Fruit fly (Drosophila melanogaster) whole organism, embryonic: Measurements from ENCODE around the gene CG3335.

Source experiments
- Ada2b ChIP-seq: fragments of 200-800 bp; sonication (Bioruptor generic); IDR thresholded peaks from 2 replicates; pipeline ENCODE4 v1.3.6; 2022; ENCODE audit warnings: missing biosample characterization, missing genetic modification characterization
- B-H1 ChIP-seq: fragments of 200-800 bp; sonication (Bioruptor generic); IDR thresholded peaks from 3 replicates; pipeline ENCODE4 v1.3.6; 2022; ENCODE audit warnings: missing biosample characterization, missing genetic modification characterization
- BtbVII ChIP-seq: fragments of 200-800 bp; sonication (Bioruptor generic); optimal IDR thresholded peaks from 3 replicates; lab custom pipeline; 2017; ENCODE audit warnings: missing biosample characterization, mild to moderate bottlenecking, missing genetic modification characterization
- CG10959 ChIP-seq: fragments of 200-800 bp; sonication (Bioruptor generic); IDR thresholded peaks from 2 replicates; pipeline ENCODE4 v1.3.6; 2022; ENCODE audit warnings: missing biosample characterization, missing genetic modification characterization
- CG12071 ChIP-seq: fragments of 200-800 bp; sonication (Bioruptor generic); optimal IDR thresholded peaks from 3 replicates; lab custom pipeline; 2018; ENCODE audit warnings: missing biosample characterization, mild to moderate bottlenecking, missing genetic modification characterization
- CG14014 ChIP-seq: fragments of 200-800 bp; sonication (Bioruptor generic); IDR thresholded peaks from 2 replicates; pipeline ENCODE4 v1.3.6; 2022; ENCODE audit warnings: missing biosample characterization, missing genetic modification characterization
- CG14710 ChIP-seq: fragments of 200-800 bp; sonication (Bioruptor generic); optimal IDR thresholded peaks from 3 replicates; lab custom pipeline; 2019; ENCODE audit warnings: missing biosample characterization, mild to moderate bottlenecking, missing genetic modification characterization, moderate library complexity
- CG15479 ChIP-seq: fragments of 200-800 bp; sonication (Bioruptor generic); optimal IDR thresholded peaks from 3 replicates; lab custom pipeline; 2019; ENCODE audit warnings: missing biosample characterization, mild to moderate bottlenecking, missing genetic modification characterization, moderate library complexity
- CG2678 ChIP-seq: fragments of 200-800 bp; sonication (Bioruptor generic); optimal IDR thresholded peaks from 3 replicates; lab custom pipeline; 2019; ENCODE audit warnings: missing biosample characterization, mild to moderate bottlenecking, missing genetic modification characterization, moderate library complexity
- CG2712 ChIP-seq: fragments of 200-800 bp; optimal IDR thresholded peaks from 3 replicates; lab custom pipeline; 2019; ENCODE audit warnings: missing biosample characterization, mild to moderate bottlenecking, missing genetic modification characterization, moderate library complexity
- CG2875 ChIP-seq: fragments of 200-800 bp; sonication (Bioruptor generic); optimal IDR thresholded peaks from 2 replicates; lab custom pipeline; 2017; ENCODE audit warnings: missing biosample characterization, mild to moderate bottlenecking, missing genetic modification characterization, missing genetic modification reagents
- CG32767 ChIP-seq: fragments of 200-800 bp; sonication (Bioruptor generic); IDR thresholded peaks from 2 replicates; pipeline ENCODE4 v1.3.6; 2022; ENCODE audit warnings: missing biosample characterization, missing genetic modification characterization
- CG6765 ChIP-seq: fragments of 200-800 bp; sonication (Bioruptor generic); optimal IDR thresholded peaks from 3 replicates; lab custom pipeline; 2017; ENCODE audit warnings: missing biosample characterization, mild to moderate bottlenecking, missing genetic modification characterization
- CG6813 ChIP-seq: fragments of 200-800 bp; sonication (Bioruptor generic); optimal IDR thresholded peaks from 2 replicates; lab custom pipeline; 2017; ENCODE audit warnings: missing biosample characterization, missing genetic modification characterization, mild to moderate bottlenecking, moderate library complexity, missing genetic modification reagents
- CG9215 ChIP-seq: fragments of 200-800 bp; sonication (Bioruptor generic); IDR thresholded peaks from 2 replicates; pipeline ENCODE4 v1.3.6; 2022; ENCODE audit warnings: missing biosample characterization, missing genetic modification characterization
- CG9727 ChIP-seq: fragments of 200-800 bp; sonication (Bioruptor generic); optimal IDR thresholded peaks from 3 replicates; lab custom pipeline; 2017; ENCODE audit warnings: missing biosample characterization, mild to moderate bottlenecking, missing genetic modification characterization
- Camta ChIP-seq: fragments of 200-800 bp; sonication (Bioruptor generic); optimal IDR thresholded peaks from 2 replicates; lab custom pipeline; 2016; ENCODE audit warnings: missing biosample characterization, missing genetic modification characterization
- Deaf1 ChIP-seq: fragments of 200-800 bp; optimal IDR thresholded peaks from 3 replicates; lab custom pipeline; 2019; ENCODE audit warnings: missing biosample characterization, mild to moderate bottlenecking, missing genetic modification characterization, moderate library complexity
- Dfd ChIP-seq, 2 experiments: fragments of >200 bp; optimal IDR thresholded peaks; 2 replicates each; lab custom pipeline; 2017; ENCODE audit warnings: missing biosample characterization in 2 of 2, missing genetic modification characterization in 2 of 2
- Drgx ChIP-seq: fragments of 200-800 bp; sonication (Bioruptor generic); IDR thresholded peaks from 2 replicates; pipeline ENCODE4 v1.3.6; 2022; ENCODE audit warnings: missing biosample characterization, missing genetic modification characterization
- Fer1 ChIP-seq: fragments of 200-800 bp; sonication (Bioruptor generic); optimal IDR thresholded peaks from 2 replicates; lab custom pipeline; 2017; ENCODE audit warnings: missing biosample characterization, mild to moderate bottlenecking, missing genetic modification characterization
- Fer3 ChIP-seq: fragments of 200-800 bp; sonication (Bioruptor generic); optimal IDR thresholded peaks from 2 replicates; lab custom pipeline; 2018; ENCODE audit warnings: missing biosample characterization, mild to moderate bottlenecking, missing genetic modification characterization, moderate library complexity
- HLH4C ChIP-seq: fragments of 200-800 bp; sonication (Bioruptor generic); IDR thresholded peaks from 3 replicates; pipeline ENCODE4 v1.3.6; 2022; ENCODE audit warnings: missing biosample characterization, missing genetic modification characterization; ENCODE audit not compliant: partially characterized antibody
- HLHmδ ChIP-seq: fragments of 200-800 bp; sonication (Bioruptor generic); optimal IDR thresholded peaks from 2 replicates; lab custom pipeline; 2018; ENCODE audit warnings: missing biosample characterization, mild to moderate bottlenecking, missing genetic modification characterization, moderate library complexity
- Hmr ChIP-seq: fragments of 200-800 bp; sonication (Bioruptor generic); optimal IDR thresholded peaks from 3 replicates; lab custom pipeline; 2017; ENCODE audit warnings: mild to moderate bottlenecking, missing biosample characterization, missing genetic modification reagents, missing genetic modification characterization
- MESR4 ChIP-seq: fragments of 200-800 bp; sonication (Bioruptor generic); optimal IDR thresholded peaks from 2 replicates; lab custom pipeline; 2018; ENCODE audit warnings: missing biosample characterization, mild to moderate bottlenecking, missing genetic modification characterization, moderate library complexity
- Med ChIP-seq: fragments of 200-800 bp; sonication (Bioruptor generic); peaks from one replicate; lab custom pipeline; 2016; ENCODE audit warnings: missing biosample characterization, missing genetic modification characterization, mild to moderate bottlenecking, inconsistent platforms, moderate library complexity
- NK7.1 ChIP-seq: fragments of 200-800 bp; sonication (Bioruptor generic); optimal IDR thresholded peaks from 3 replicates; lab custom pipeline; 2016; ENCODE audit warnings: missing biosample characterization, missing genetic modification characterization
- PHDP ChIP-seq: fragments of 200-800 bp; sonication (Bioruptor generic); optimal IDR thresholded peaks from 3 replicates; lab custom pipeline; 2018; ENCODE audit warnings: missing biosample characterization, mild to moderate bottlenecking, missing genetic modification characterization, moderate library complexity
- Scr ChIP-seq: fragments of 200-800 bp; sonication (Bioruptor generic); IDR thresholded peaks from 2 replicates; pipeline ENCODE4 v1.3.6; 2022; ENCODE audit warnings: missing biosample characterization, missing genetic modification characterization; ENCODE audit not compliant: partially characterized antibody
- abd-A ChIP-seq: fragments of 200-800 bp; sonication (Bioruptor generic); optimal IDR thresholded peaks from 3 replicates; lab custom pipeline; 2019; ENCODE audit warnings: missing biosample characterization, mild to moderate bottlenecking, missing genetic modification characterization, moderate library complexity
- cg ChIP-seq: fragments of 200-800 bp; sonication (Bioruptor generic); optimal IDR thresholded peaks from 3 replicates; lab custom pipeline; 2019; ENCODE audit warnings: missing biosample characterization, mild to moderate bottlenecking, missing genetic modification characterization, moderate library complexity
- chm ChIP-seq: fragments of 200-800 bp; sonication (Bioruptor generic); IDR thresholded peaks from 2 replicates; pipeline ENCODE4 v1.3.6; 2022; ENCODE audit warnings: missing biosample characterization, missing genetic modification characterization
- ci ChIP-seq: fragments of 200-800 bp; sonication (Bioruptor generic); IDR thresholded peaks from 3 replicates; pipeline ENCODE4 v1.3.6; 2022; ENCODE audit warnings: missing biosample characterization, missing genetic modification characterization
- fd102C ChIP-seq: fragments of 200-800 bp; sonication (Bioruptor generic); optimal IDR thresholded peaks from 2 replicates; lab custom pipeline; 2018; ENCODE audit warnings: missing biosample characterization, mild to moderate bottlenecking, missing genetic modification characterization, moderate library complexity
- fd64A ChIP-seq: fragments of 200-800 bp; sonication (Bioruptor generic); optimal IDR thresholded peaks from 3 replicates; lab custom pipeline; 2018; ENCODE audit warnings: missing biosample characterization, mild to moderate bottlenecking, missing genetic modification characterization
- hkb ChIP-seq, 2 experiments: fragments of 200-800 bp in 1 of 2; fragments of >200 bp in 1 of 2; sonication (Bioruptor generic) in 1 of 2; IDR thresholded peaks in 1 of 2; optimal IDR thresholded peaks in 1 of 2; 2 replicates each; pipeline versions ENCODE4 v1.3.6 to Lab custom; 2017 to 2022; ENCODE audit warnings: missing biosample characterization in 1 of 2, missing genetic modification characterization in 1 of 2
- insv ChIP-seq, 2 experiments: fragments of 200-800 bp; sonication (Bioruptor generic); optimal IDR thresholded peaks; 3 replicates each; lab custom pipeline; 2016 to 2018; ENCODE audit warnings: missing biosample characterization in 2 of 2, missing genetic modification characterization in 2 of 2
- kni ChIP-seq: fragments of 200-800 bp; sonication (Bioruptor generic); optimal IDR thresholded peaks from 3 replicates; lab custom pipeline; 2017; ENCODE audit warnings: mild to moderate bottlenecking, missing biosample characterization, missing genetic modification reagents, missing genetic modification characterization
- mirr ChIP-seq: fragments of 200-800 bp; sonication (Bioruptor generic); optimal IDR thresholded peaks from 3 replicates; lab custom pipeline; 2018; ENCODE audit warnings: missing biosample characterization, mild to moderate bottlenecking, missing genetic modification characterization
- odd ChIP-seq: fragments of 200-800 bp; sonication (Bioruptor generic); optimal IDR thresholded peaks from 2 replicates; lab custom pipeline; 2017; ENCODE audit warnings: missing biosample characterization, mild to moderate bottlenecking, missing genetic modification characterization
- org-1 ChIP-seq: fragments of 200-800 bp; sonication (Bioruptor generic); optimal IDR thresholded peaks from 2 replicates; lab custom pipeline; 2017; ENCODE audit warnings: missing biosample characterization, missing genetic modification characterization
- pnt ChIP-seq: fragments of 200-800 bp; sonication (Bioruptor generic); optimal IDR thresholded peaks from 3 replicates; lab custom pipeline; 2016; ENCODE audit warnings: missing biosample characterization, missing genetic modification characterization
- sim ChIP-seq: fragments of 200-800 bp; sonication (Bioruptor generic); IDR thresholded peaks from 2 replicates; pipeline ENCODE4 v1.3.6; 2022; ENCODE audit warnings: missing biosample characterization, missing genetic modification characterization
- z ChIP-seq: fragments of 200-800 bp; sonication (Bioruptor generic); IDR thresholded peaks from 3 replicates; pipeline ENCODE4 v1.3.6; 2022; ENCODE audit warnings: missing biosample characterization, missing genetic modification characterization
- zen2 ChIP-seq: fragments of 200-800 bp; sonication (Bioruptor generic); IDR thresholded peaks from 3 replicates; pipeline ENCODE4 v1.3.6; 2022; ENCODE audit warnings: missing biosample characterization, missing genetic modification characterization; ENCODE audit not compliant: partially characterized antibody

Gene CG3335

DNA sequence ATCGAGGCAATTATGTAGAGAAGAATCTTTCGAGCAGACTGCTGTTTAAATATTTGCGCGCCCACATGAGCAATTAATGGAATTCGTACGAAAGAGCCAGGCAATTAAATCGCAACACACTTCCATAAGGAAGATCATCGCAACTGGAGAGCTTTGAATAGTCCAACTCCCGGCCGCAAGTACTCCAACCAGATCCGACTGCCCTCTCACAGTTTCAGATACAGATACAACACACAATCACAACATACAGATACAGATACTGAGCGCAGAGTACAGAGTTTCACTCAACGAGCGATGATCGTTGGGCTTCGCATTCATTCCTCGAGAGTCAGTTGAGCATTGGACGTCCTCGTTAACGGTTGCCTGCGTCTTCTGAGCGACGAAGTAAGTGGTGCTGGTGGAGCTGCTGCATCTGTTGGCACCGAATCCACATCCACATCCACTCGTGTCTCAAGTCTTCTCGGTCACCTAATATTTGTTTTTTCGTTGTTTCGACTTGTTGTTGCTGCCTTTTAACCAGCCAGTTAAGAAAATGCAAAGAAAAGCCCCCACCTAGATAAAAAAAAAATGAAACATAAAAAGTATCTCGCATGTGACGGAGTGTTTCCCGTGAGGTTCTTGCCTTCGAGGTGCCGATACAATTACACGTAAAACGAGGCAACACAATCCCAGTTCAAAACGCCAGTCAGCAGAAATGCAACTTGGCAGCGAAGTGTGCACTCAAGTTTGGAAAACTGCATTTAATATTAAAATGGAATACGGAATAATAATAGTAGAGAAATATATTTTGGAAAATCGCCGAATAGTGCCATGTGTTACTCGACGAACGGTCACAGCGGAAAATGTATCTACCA lies 9.2 kb upstream of the CG3335 start, which contains the start of gene LanB2 (continued):
- TF ChIP-seq NK7.1 (GFP tag; lab: Kevin White, UChicago): no peak
- TF ChIP-seq zen2: peak; percentile 39; the same call in 1 of the 3 replicates
- peak; percentile 29 for TF ChIP-seq fd64A (GFP tag; lab: Kevin White, UChicago)
- TF ChIP-seq pnt (GFP tag; lab: Kevin White, UChicago): no peak
- peak; percentile 43 for TF ChIP-seq CG6813 (GFP tag; lab: Kevin White, UChicago)
- peak; percentile 88 for TF ChIP-seq cg
- TF ChIP-seq CG9727 (GFP tag; lab: Kevin White, UChicago): peak; percentile 6
- TF ChIP-seq ci: peak; percentile 52; the same call in 1 of the 3 replicates
- peak; percentile 41 for TF ChIP-seq abd-A (tag; lab: Kevin White, UChicago)
- TF ChIP-seq mirr (GFP tag; lab: Kevin White, UChicago): peak; percentile 43
- TF ChIP-seq Fer1 (GFP tag; lab: Kevin White, UChicago): peak; percentile 44
- 0 out of 2 replicates have a peak, but pooled peaks have one; percentile 13 for TF ChIP-seq Drgx
- peak; percentile 14 for TF ChIP-seq fd102C (GFP tag; lab: Kevin White, UChicago)
- no peak for TF ChIP-seq CG2875 (GFP tag; lab: Kevin White, UChicago)
- peak; percentile 15 for TF ChIP-seq CG2678 (tag; lab: Kevin White, UChicago)
- peak; percentile 67 for TF ChIP-seq HLHmδ (GFP tag; lab: Kevin White, UChicago)
- 0 out of 2 replicates have a peak, but pooled peaks have one; percentile 15 for TF ChIP-seq sim
- 0 out of 2 replicates have a peak, but pooled peaks have one; percentile 20 for TF ChIP-seq Scr (GFP tag; lab: Robert Waterston, UW)
- TF ChIP-seq BtbVII (GFP tag; lab: Kevin White, UChicago): peak; percentile 47
- TF ChIP-seq CG2712 (tag; lab: Kevin White, UChicago): peak; percentile 17
- no peak for TF ChIP-seq CG10959 (GFP tag; lab: Robert Waterston, UW)
- TF ChIP-seq Hmr (GFP tag; lab: Kevin White, UChicago): peak; percentile 39
- peak; percentile 11 for TF ChIP-seq CG14710 (tag; lab: Kevin White, UChicago)
- TF ChIP-seq org-1 (GFP tag; lab: Kevin White, UChicago): peak; percentile 17
- TF ChIP-seq CG14014 (GFP tag; lab: Robert Waterston, UW): 0 out of 2 replicates have a peak, but pooled peaks have one; percentile 18
- peak; percentile 80 for TF ChIP-seq kni
- peak; percentile 30 for TF ChIP-seq CG6765 (GFP tag; lab: Kevin White, UChicago)
- TF ChIP-seq PHDP (tag; lab: Kevin White, UChicago): peak; percentile 24
- no peak for TF ChIP-seq Dfd (GFP tag; optimal IDR thresholded peaks at IDR 0.05; lab: Kevin White, UChicago)
- peak; percentile 87 for TF ChIP-seq Deaf1
- TF ChIP-seq Med (GFP tag; lab: Kevin White, UChicago): peak; percentile 48
- TF ChIP-seq insv (GFP tag; optimal IDR thresholded peaks at IDR 0.05; lab: Kevin White, UChicago): peak in 1 of 2 experiments; percentile 87
- peak; percentile 99 for TF ChIP-seq z
- peak; percentile 54 for TF ChIP-seq CG12071
- TF ChIP-seq hkb (optimal IDR thresholded peaks at IDR 0.05; lab: Kevin White, UChicago): no peak
- peak; percentile 38; the same call in 1 of the 2 replicates for TF ChIP-seq hkb (GFP tag; IDR thresholded peaks at IDR 0.05; lab: Robert Waterston, UW)
- TF ChIP-seq Camta (GFP tag; lab: Kevin White, UChicago): no peak
- peak; percentile 58 for TF ChIP-seq CG15479 (GFP tag; lab: Kevin White, UChicago)
- peak; percentile 35 for TF ChIP-seq odd (GFP tag; lab: Kevin White, UChicago)
- peak; percentile 5 for TF ChIP-seq Fer3
- peak; percentile 25; the same call in 1 of the 3 replicates for TF ChIP-seq HLH4C (GFP tag; lab: Robert Waterston, UW)
- no peak for TF ChIP-seq Ada2b (GFP tag; lab: Robert Waterston, UW)
- 0 out of 2 replicates have a peak, but pooled peaks have one; percentile 44 for TF ChIP-seq chm (GFP tag; lab: Robert Waterston, UW)
- 0 out of 2 replicates have a peak, but pooled peaks have one; percentile 48 for TF ChIP-seq CG32767
- TF ChIP-seq MESR4 (GFP tag; lab: Kevin White, UChicago): peak; percentile 2
- TF ChIP-seq CG9215: no peak
- no peak for TF ChIP-seq B-H1
